Fruit fly (Drosophila melanogaster): Measurements from ENCODE around the gene CG7342.

- TF ChIP-seq usp (GFP tag; optimal IDR thresholded peaks at IDR 0.05) (no peak), foxo (GFP tag; optimal IDR thresholded peaks at IDR 0.05) (no peak), Jra (GFP tag; optimal IDR thresholded peaks at IDR 0.05) (no peak)
These were observed 3.8 kb downstream of the CG7342 start, which contains the start of gene CG17751 for dm6 chr3R:19606954-19607353.

Data from whole organism, wandering third instar larva.